Fruit fly (Drosophila melanogaster) whole organism: ENCODE results near the gene CG17819.

Source experiments
- CG8478 ChIP-seq: fragments of >200 bp; optimal IDR thresholded peaks from 2 replicates; lab custom pipeline; 2018; ENCODE audit warnings: inconsistent platforms
- Dll ChIP-seq: fragments of >200 bp; optimal IDR thresholded peaks from 2 replicates; lab custom pipeline; 2017
- EcR ChIP-seq, 2 experiments: fragments of >200 bp; optimal IDR thresholded peaks; 2 replicates each; lab custom pipeline; 2017; ENCODE audit warnings: missing biosample characterization in 2 of 2, missing genetic modification characterization in 2 of 2, missing genetic modification reagents in 2 of 2
- psq ChIP-seq: fragments of >200 bp; optimal IDR thresholded peaks from 2 replicates; lab custom pipeline; 2017
- usp ChIP-seq: fragments of >200 bp; optimal IDR thresholded peaks from 2 replicates; lab custom pipeline; 2017; ENCODE audit warnings: missing biosample characterization, missing genetic modification characterization, mixed read lengths

dm6 chr3R:21846559-21846958 is 38.8 kb downstream of the CG17819 start, which contains the start of gene Gr93d:
- TF ChIP-seq usp (GFP tag; lab: Kevin White, UChicago): no peak
- TF ChIP-seq Dll (lab: Kevin White, UChicago): no peak
- TF ChIP-seq EcR (GFP tag; optimal IDR thresholded peaks at IDR 0.05; lab: Kevin White, UChicago): no peak
- TF ChIP-seq CG8478 (lab: Kevin White, UChicago): no peak
- TF ChIP-seq psq (lab: Kevin White, UChicago): no peak
